Worm (Caenorhabditis elegans) whole organism, late embryonic: ENCODE results near the gene col-187.

Source experiments
- C08G9.2 ChIP-seq: sonication (generic microtip); optimal IDR thresholded peaks from 2 replicates; lab custom pipeline; 2016; ENCODE audit warnings: mild to moderate bottlenecking, missing genetic modification characterization, moderate library complexity, missing compliant biosample characterization
- T23F11.4 ChIP-seq: fragments of 200-800 bp; sonication (Bioruptor generic); optimal IDR thresholded peaks from 2 replicates; lab custom pipeline; 2018; ENCODE audit warnings: mild to moderate bottlenecking, missing genetic modification characterization, missing compliant biosample characterization
- ama-1 ChIP-seq: fragments of 150-350 bp; optimal IDR thresholded peaks from 2 replicates; lab custom pipeline; 2014
- ceh-24 ChIP-seq: sonication (generic microtip); optimal IDR thresholded peaks from 2 replicates; lab custom pipeline; 2016; ENCODE audit warnings: mild to moderate bottlenecking, missing genetic modification characterization, missing compliant biosample characterization
- hlh-30 ChIP-seq: sonication (generic microtip); optimal IDR thresholded peaks from 2 replicates; lab custom pipeline; 2017; ENCODE audit warnings: antibody characterized with exemption, missing genetic modification characterization, missing compliant biosample characterization; ENCODE audit not compliant: insufficient read depth
- lin-11 ChIP-seq: fragments of 200-800 bp; sonication (Bioruptor generic); optimal IDR thresholded peaks from 2 replicates; lab custom pipeline; 2018; ENCODE audit warnings: mild to moderate bottlenecking, missing genetic modification characterization, missing compliant biosample characterization
- tbx-7 ChIP-seq: sonication (generic microtip); optimal IDR thresholded peaks from 2 replicates; lab custom pipeline; 2016; ENCODE audit warnings: missing genotype, missing genetic modification characterization, missing compliant biosample characterization
- unc-55 ChIP-seq: sonication (generic microtip); optimal IDR thresholded peaks from 2 replicates; lab custom pipeline; 2017; ENCODE audit warnings: missing biosample characterization, missing genetic modification reagents, missing genetic modification characterization

DNA sequence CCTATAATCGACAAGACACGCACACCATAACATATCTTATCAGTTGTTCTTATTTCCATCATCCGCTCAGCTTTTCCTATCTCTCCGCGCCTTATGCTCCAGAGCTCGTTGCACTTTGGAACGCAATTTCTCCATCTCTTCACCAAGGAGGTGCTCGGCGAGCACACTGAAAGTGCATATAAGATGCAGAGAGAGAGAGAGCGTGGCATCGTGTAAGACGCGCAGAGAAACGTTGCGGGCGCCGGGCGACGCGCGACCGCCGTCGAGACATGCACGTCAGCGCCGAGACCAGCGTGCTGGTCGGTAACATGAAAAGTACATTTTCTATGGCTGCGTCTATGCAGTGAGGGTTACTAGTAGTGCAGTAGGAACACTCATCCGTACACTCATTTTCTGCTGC is 48.1 kb upstream of the col-187 start:
- no peak for TF ChIP-seq ama-1 (lab: Kevin White, UChicago)
- no peak for TF ChIP-seq tbx-7 (tag; lab: Kevin White, UChicago)
- no peak for TF ChIP-seq ceh-24
- TF ChIP-seq unc-55 (GFP tag; lab: Kevin White, UChicago) = no peak
- no peak for TF ChIP-seq T23F11.4 (GFP tag; lab: Kevin White, UChicago)
- TF ChIP-seq hlh-30 (tag; lab: Kevin White, UChicago) = no peak
- TF ChIP-seq C08G9.2 (tag; lab: Kevin White, UChicago) = no peak
- TF ChIP-seq lin-11 (tag; lab: Kevin White, UChicago) = no peak
